Worm (Caenorhabditis elegans) whole organism, L4/young adult: ENCODE measurements around the gene F35G12.12.
A peak's percentile ranks its signal among the peaks of the same experiment; 100 is the strongest.

ENCODE experiments used
- W03F9.2 ChIP-seq: fragments of 150-350 bp; optimal IDR thresholded peaks from 2 replicates; lab custom pipeline; 2014; ENCODE audit warnings: missing biosample characterization, missing genetic modification characterization
- dao-5 ChIP-seq: sonication (generic microtip); optimal IDR thresholded peaks from 2 replicates; lab custom pipeline; 2016; ENCODE audit warnings: missing genotype, missing genetic modification characterization, moderate library complexity, missing compliant biosample characterization

DNA sequence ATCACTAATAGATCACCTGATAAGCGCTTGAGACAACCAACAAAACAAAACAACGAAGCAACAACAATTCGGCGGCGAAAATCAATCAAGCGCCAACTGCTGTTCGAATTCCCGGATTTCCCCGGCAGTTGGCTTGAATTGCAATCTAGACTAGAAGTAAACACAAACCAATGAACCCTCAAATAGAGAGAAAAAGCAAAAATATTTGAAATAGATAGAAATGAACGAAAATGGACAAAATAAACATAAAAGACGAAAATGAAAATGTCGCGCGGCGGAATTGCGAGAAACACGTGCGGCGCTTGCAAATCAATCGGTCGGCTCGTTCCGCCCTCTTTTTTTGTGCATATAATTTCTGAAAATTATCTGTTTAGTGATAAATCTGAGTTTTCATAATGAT lies 13.1 kb upstream of the F35G12.12 start, which contains the start of gene idhg-1:
- TF ChIP-seq W03F9.2 (peak; percentile 80), dao-5 (peak; percentile 54)
